Worm (Caenorhabditis elegans) whole organism, mixed stage, embryonic: Measurements from ENCODE around the gene R07E5.4.

Source experiments
- M03D4.4 ChIP-seq: sonication (generic microtip); optimal IDR thresholded peaks from 2 replicates; lab custom pipeline; 2017; ENCODE audit warnings: mild to moderate bottlenecking, missing genetic modification characterization, missing compliant biosample characterization
- bed-3 ChIP-seq: fragments of 200-800 bp; sonication (Bioruptor generic); optimal IDR thresholded peaks from 3 replicates; lab custom pipeline; 2018; ENCODE audit warnings: mild to moderate bottlenecking, missing genetic modification characterization, moderate library complexity, missing compliant biosample characterization
- blmp-1 ChIP-seq: fragments of 150-350 bp; optimal IDR thresholded peaks from 2 replicates; lab custom pipeline; 2014; ENCODE audit warnings: missing biosample characterization, missing genetic modification characterization
- ceh-39 ChIP-seq: fragments of 150-350 bp; optimal IDR thresholded peaks from 2 replicates; lab custom pipeline; 2014; ENCODE audit warnings: missing biosample characterization, missing genetic modification characterization
- ceh-43 ChIP-seq: fragments of 200-800 bp; sonication (Bioruptor generic); optimal IDR thresholded peaks from 2 replicates; lab custom pipeline; 2018; ENCODE audit warnings: mild to moderate bottlenecking, missing genetic modification characterization, moderate library complexity, missing compliant biosample characterization
- ceh-83 ChIP-seq: fragments of 200-800 bp; sonication (Bioruptor generic); optimal IDR thresholded peaks from 2 replicates; lab custom pipeline; 2018; ENCODE audit warnings: mild to moderate bottlenecking, missing genetic modification characterization, missing compliant biosample characterization
- ces-1 ChIP-seq: fragments of 150-350 bp; optimal IDR thresholded peaks from 2 replicates; lab custom pipeline; 2014; ENCODE audit warnings: missing biosample characterization, missing genetic modification reagents, missing genetic modification characterization
- cnd-1 ChIP-seq: fragments of 200-800 bp; sonication (Bioruptor generic); optimal IDR thresholded peaks from 2 replicates; lab custom pipeline; 2018; ENCODE audit warnings: mild to moderate bottlenecking, missing genetic modification characterization, missing compliant biosample characterization
- drap-1 ChIP-seq: fragments of 200-800 bp; sonication (Bioruptor generic); optimal IDR thresholded peaks from 3 replicates; lab custom pipeline; 2018; ENCODE audit warnings: mild to moderate bottlenecking, missing genetic modification characterization, missing compliant biosample characterization
- elt-3 ChIP-seq: fragments of 150-350 bp; optimal IDR thresholded peaks from 2 replicates; lab custom pipeline; 2014; ENCODE audit warnings: missing biosample characterization, missing genetic modification characterization
- flh-1 ChIP-seq: fragments of 200-800 bp; sonication (Bioruptor generic); optimal IDR thresholded peaks from 2 replicates; lab custom pipeline; 2018; ENCODE audit warnings: mild to moderate bottlenecking, missing genetic modification characterization, moderate library complexity, missing compliant biosample characterization
- ham-2 ChIP-seq: fragments of 200-800 bp; sonication (Bioruptor generic); optimal IDR thresholded peaks from 2 replicates; lab custom pipeline; 2018; ENCODE audit warnings: mild to moderate bottlenecking, missing genetic modification characterization, missing compliant biosample characterization
- hlh-1 ChIP-seq: fragments of 150-350 bp; optimal IDR thresholded peaks from 2 replicates; lab custom pipeline; 2014; ENCODE audit warnings: missing biosample characterization, missing genetic modification reagents, missing genetic modification characterization
- lin-13 ChIP-seq: fragments of 150-350 bp; optimal IDR thresholded peaks from 2 replicates; lab custom pipeline; 2014; ENCODE audit warnings: missing biosample characterization, missing genetic modification characterization
- lsy-2 ChIP-seq: fragments of 150-350 bp; optimal IDR thresholded peaks from 2 replicates; lab custom pipeline; 2014; ENCODE audit warnings: missing biosample characterization, missing genetic modification characterization
- mab-5 ChIP-seq: fragments of 150-350 bp; optimal IDR thresholded peaks from 2 replicates; lab custom pipeline; 2014; ENCODE audit warnings: missing biosample characterization, missing genetic modification characterization
- mls-2 ChIP-seq: sonication (generic microtip); optimal IDR thresholded peaks from 2 replicates; lab custom pipeline; 2016; ENCODE audit warnings: mild to moderate bottlenecking, missing genetic modification characterization, moderate library complexity, missing compliant biosample characterization
- nhr-12 ChIP-seq: fragments of 150-350 bp; optimal IDR thresholded peaks from 2 replicates; lab custom pipeline; 2014; ENCODE audit warnings: missing biosample characterization, missing genetic modification characterization
- nhr-2 ChIP-seq: fragments of 150-350 bp; optimal IDR thresholded peaks from 2 replicates; lab custom pipeline; 2014; ENCODE audit warnings: missing biosample characterization, missing genetic modification characterization
- nhr-237 ChIP-seq: fragments of 150-350 bp; optimal IDR thresholded peaks from 2 replicates; lab custom pipeline; 2014; ENCODE audit warnings: missing biosample characterization, missing genetic modification characterization
- nhr-28 ChIP-seq: fragments of 150-350 bp; optimal IDR thresholded peaks from 2 replicates; lab custom pipeline; 2014; ENCODE audit warnings: missing biosample characterization, missing genetic modification characterization
- pha-4 ChIP-seq: fragments of 150-350 bp; optimal IDR thresholded peaks from 2 replicates; lab custom pipeline; 2018; ENCODE audit warnings: missing biosample characterization, missing genetic modification reagents, missing genetic modification characterization
- sem-2 ChIP-seq: fragments of 200-800 bp; sonication (Bioruptor generic); optimal IDR thresholded peaks from 2 replicates; lab custom pipeline; 2018; ENCODE audit warnings: mild to moderate bottlenecking, missing genetic modification characterization, missing compliant biosample characterization
- sptf-1 ChIP-seq: sonication (generic microtip); optimal IDR thresholded peaks from 2 replicates; lab custom pipeline; 2017; ENCODE audit warnings: mild to moderate bottlenecking, missing genetic modification characterization, moderate library complexity, missing compliant biosample characterization
- tbx-8 ChIP-seq: fragments of 200-800 bp; sonication (Bioruptor generic); optimal IDR thresholded peaks from 2 replicates; lab custom pipeline; 2018; ENCODE audit warnings: mild to moderate bottlenecking, missing genetic modification characterization, moderate library complexity, missing compliant biosample characterization
- unc-120 ChIP-seq: sonication (generic microtip); optimal IDR thresholded peaks from 2 replicates; lab custom pipeline; 2017; ENCODE audit warnings: missing genetic modification characterization, missing compliant biosample characterization; ENCODE audit not compliant: poor library complexity, severe bottlenecking
- unc-39 ChIP-seq: fragments of 150-350 bp; optimal IDR thresholded peaks from 2 replicates; lab custom pipeline; 2014; ENCODE audit warnings: missing biosample characterization, missing genetic modification characterization
- zip-8 ChIP-seq: fragments of 150-350 bp; optimal IDR thresholded peaks from 2 replicates; lab custom pipeline; 2014; ENCODE audit warnings: missing biosample characterization, missing genetic modification characterization
- ztf-11 ChIP-seq: fragments of 150-350 bp; optimal IDR thresholded peaks from 2 replicates; lab custom pipeline; 2014; ENCODE audit warnings: missing biosample characterization, missing genetic modification characterization

The R07E5.4 gene

ce11 chrIII:4405986-4406385 is 11.4 kb downstream of the R07E5.4 start, which contains the start of gene rnp-4:
Gene rnp-4 (plus strand): TSS chrIII:4406286.
- no peak for TF ChIP-seq nhr-12 (tag; lab: Kevin White, UChicago)
- no peak for TF ChIP-seq ceh-43 (GFP tag; lab: Kevin White, UChicago)
- no peak for TF ChIP-seq elt-3
- TF ChIP-seq nhr-28 (tag; lab: Kevin White, UChicago) = no peak
- no peak for TF ChIP-seq drap-1 (GFP tag; lab: Kevin White, UChicago)
- no peak for TF ChIP-seq lsy-2 (tag; lab: Kevin White, UChicago)
- TF ChIP-seq M03D4.4 (tag; lab: Kevin White, UChicago) = no peak
- no peak for TF ChIP-seq ham-2 (GFP tag; lab: Kevin White, UChicago)
- TF ChIP-seq blmp-1 (tag; lab: Kevin White, UChicago) = no peak
- TF ChIP-seq sem-2 = no peak
- TF ChIP-seq ceh-83 = no peak
- no peak for TF ChIP-seq tbx-8 (GFP tag; lab: Kevin White, UChicago)
- no peak for TF ChIP-seq cnd-1 (tag; lab: Kevin White, UChicago)
- TF ChIP-seq bed-3 (GFP tag; lab: Kevin White, UChicago) = no peak
- TF ChIP-seq ztf-11 = no peak
- TF ChIP-seq nhr-237 (tag; lab: Kevin White, UChicago) = no peak
- TF ChIP-seq sptf-1 = no peak
- TF ChIP-seq lin-13 (tag; lab: Kevin White, UChicago) = no peak
- TF ChIP-seq ces-1 (GFP tag; lab: Kevin White, UChicago) = no peak

ce11 chrIII:4407144-4407543 is 12.5 kb downstream of the R07E5.4 start, which contains the start of gene prdx-3:
Gene prdx-3 (plus strand): TSS chrIII:4407444.
- no peak for TF ChIP-seq tbx-8 (GFP tag; lab: Kevin White, UChicago)
- TF ChIP-seq sem-2 = no peak

- TF ChIP-seq tbx-8 (GFP tag; lab: Kevin White, UChicago) (no peak), nhr-2 (tag; lab: Kevin White, UChicago) (no peak), flh-1 (GFP tag; lab: Kevin White, UChicago) (no peak), nhr-28 (tag; lab: Kevin White, UChicago) (no peak), ham-2 (GFP tag; lab: Kevin White, UChicago) (no peak), mls-2 (tag; lab: Kevin White, UChicago) (no peak), zip-8 (tag; lab: Kevin White, UChicago) (no peak), pha-4 (tag; lab: Kevin White, UChicago) (no peak), sptf-1 (no peak)
Measured at ce11 chrIII:4408251-4408650, 13.7 kb downstream of the R07E5.4 start, which contains the start of gene gpch-1. Gene gpch-1 (plus strand): TSS chrIII:4408551.

ce11 chrIII:4412108-4413009 is 17.8 kb downstream of the R07E5.4 start:
- TF ChIP-seq lsy-2 (tag; lab: Kevin White, UChicago) (no peak), ces-1 (GFP tag; lab: Kevin White, UChicago) (peak; percentile 8)

ce11 chrIII:4413099-4413498 is 18.5 kb downstream of the R07E5.4 start, which contains the start of gene mpc-1:
Gene mpc-1 (plus strand): TSS chrIII:4413457.
- TF ChIP-seq ham-2 (GFP tag; lab: Kevin White, UChicago) (no peak), sptf-1 (no peak), blmp-1 (tag; lab: Kevin White, UChicago) (no peak), ceh-39 (tag; lab: Kevin White, UChicago) (no peak), ceh-83 (no peak), ztf-11 (no peak), hlh-1 (tag; lab: Kevin White, UChicago) (no peak), nhr-237 (tag; lab: Kevin White, UChicago) (no peak), mab-5 (tag; lab: Kevin White, UChicago) (no peak), unc-39 (no peak), nhr-12 (tag; lab: Kevin White, UChicago) (no peak), ceh-43 (GFP tag; lab: Kevin White, UChicago) (no peak), lin-13 (tag; lab: Kevin White, UChicago) (no peak), unc-120 (no peak), nhr-2 (tag; lab: Kevin White, UChicago) (no peak), sem-2 (no peak), mls-2 (tag; lab: Kevin White, UChicago) (no peak), tbx-8 (GFP tag; lab: Kevin White, UChicago) (no peak), zip-8 (tag; lab: Kevin White, UChicago) (no peak)
